Worm (Caenorhabditis elegans): Measurements from ENCODE around the gene F47D12.3.

DNA sequence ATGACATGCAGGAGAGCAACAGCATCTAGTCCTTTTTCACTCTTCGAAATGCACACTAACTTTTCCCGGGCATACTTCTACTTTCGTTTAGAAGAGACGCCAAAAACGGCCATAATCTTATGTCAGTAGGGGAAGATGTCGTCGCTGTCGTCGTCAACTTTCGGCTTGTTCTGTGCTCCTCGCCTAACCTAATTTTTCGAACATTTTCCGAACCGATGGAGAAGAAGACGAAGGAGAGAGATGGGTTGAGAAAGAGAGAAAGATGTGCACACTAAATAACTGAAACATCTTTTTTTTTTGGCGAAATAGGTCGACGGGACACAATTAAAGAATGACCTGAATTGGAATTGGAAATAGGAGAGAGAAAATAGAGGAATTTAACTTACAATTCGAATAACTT is 12.1 kb downstream of the F47D12.3 start:
- TF ChIP-seq nfya-1 (tag; optimal IDR thresholded peaks at IDR 0.05), result no peak
- TF ChIP-seq ama-1 (optimal IDR thresholded peaks at IDR 0.05), result no peak
- no peak for TF ChIP-seq pros-1 (tag; optimal IDR thresholded peaks at IDR 0.05)
- TF ChIP-seq nhr-232 (tag; optimal IDR thresholded peaks at IDR 0.05), result no peak
- no peak for TF ChIP-seq ceh-31 (tag; optimal IDR thresholded peaks at IDR 0.05)
- TF ChIP-seq sox-4 (tag; optimal IDR thresholded peaks at IDR 0.05), result no peak
- no peak for TF ChIP-seq ceh-48 (tag; optimal IDR thresholded peaks at IDR 0.05)
- no peak for TF ChIP-seq elt-4 (tag; optimal IDR thresholded peaks at IDR 0.05)
- no peak for TF ChIP-seq elt-2 (tag; optimal IDR thresholded peaks at IDR 0.05)
- TF ChIP-seq hlh-30 (tag; optimal IDR thresholded peaks at IDR 0.05; ENCODE audit: insufficient read depth), result no peak
- TF ChIP-seq ceh-30 (tag; optimal IDR thresholded peaks at IDR 0.05), result no peak
- no peak for TF ChIP-seq ceh-2 (tag; optimal IDR thresholded peaks at IDR 0.05)
- TF ChIP-seq ceh-6 (GFP tag; optimal IDR thresholded peaks at IDR 0.05), result no peak
- TF ChIP-seq zip-5 (tag; optimal IDR thresholded peaks at IDR 0.05), result no peak

Measured in whole organism, late embryonic.